Fruit fly (Drosophila melanogaster) whole organism, embryonic: ENCODE measurements around the gene CG17819.

Experiments used
- Ada2b ChIP-seq: fragments of 200-800 bp; sonication (Bioruptor generic); IDR thresholded peaks from 2 replicates; pipeline ENCODE4 v1.3.6; 2022; ENCODE audit warnings: missing biosample characterization, missing genetic modification characterization
- BtbVII ChIP-seq: fragments of 200-800 bp; sonication (Bioruptor generic); optimal IDR thresholded peaks from 3 replicates; lab custom pipeline; 2017; ENCODE audit warnings: missing biosample characterization, mild to moderate bottlenecking, missing genetic modification characterization
- CG10366 ChIP-seq: fragments of 200-800 bp; sonication (Bioruptor generic); IDR thresholded peaks from 2 replicates; pipeline ENCODE4 v1.3.6; 2022; ENCODE audit warnings: missing biosample characterization, missing genetic modification characterization
- CG11456 ChIP-seq: fragments of 200-800 bp; sonication (Bioruptor generic); IDR thresholded peaks from 3 replicates; pipeline ENCODE4 v1.3.6; 2022; ENCODE audit warnings: missing biosample characterization, missing genetic modification characterization
- CG12942 ChIP-seq: fragments of 200-800 bp; sonication (Bioruptor generic); optimal IDR thresholded peaks from 3 replicates; lab custom pipeline; 2016; ENCODE audit warnings: missing biosample characterization, missing genetic modification characterization
- CG14014 ChIP-seq: fragments of 200-800 bp; sonication (Bioruptor generic); IDR thresholded peaks from 2 replicates; pipeline ENCODE4 v1.3.6; 2022; ENCODE audit warnings: missing biosample characterization, missing genetic modification characterization
- CG17359 ChIP-seq: fragments of 200-800 bp; sonication (Bioruptor generic); optimal IDR thresholded peaks from 3 replicates; lab custom pipeline; 2018; ENCODE audit warnings: missing biosample characterization, mild to moderate bottlenecking, missing genetic modification characterization, moderate library complexity
- CG17361 ChIP-seq: fragments of 200-800 bp; sonication (Bioruptor generic); IDR thresholded peaks from 3 replicates; pipeline ENCODE4 v1.3.6; 2022; ENCODE audit warnings: missing biosample characterization, missing genetic modification characterization
- CG2712 ChIP-seq: fragments of 200-800 bp; optimal IDR thresholded peaks from 3 replicates; lab custom pipeline; 2019; ENCODE audit warnings: missing biosample characterization, mild to moderate bottlenecking, missing genetic modification characterization, moderate library complexity
- CG2875 ChIP-seq: fragments of 200-800 bp; sonication (Bioruptor generic); optimal IDR thresholded peaks from 2 replicates; lab custom pipeline; 2017; ENCODE audit warnings: missing biosample characterization, mild to moderate bottlenecking, missing genetic modification characterization, missing genetic modification reagents
- CG32772 ChIP-seq: fragments of 200-800 bp; sonication (Bioruptor generic); IDR thresholded peaks from 2 replicates; pipeline ENCODE4 v1.3.6; 2022; ENCODE audit warnings: missing biosample characterization, missing genetic modification characterization
- CG3726 ChIP-seq: fragments of 200-800 bp; sonication (Bioruptor generic); IDR thresholded peaks from 3 replicates; pipeline ENCODE4, ENCODE4 v1.3.6; 2022; ENCODE audit warnings: missing biosample characterization, missing genetic modification characterization
- CG4360 ChIP-seq: fragments of 200-800 bp; sonication (Bioruptor generic); IDR thresholded peaks from 2 replicates; pipeline ENCODE4 v1.3.6; 2022; ENCODE audit warnings: missing biosample characterization, missing genetic modification characterization
- CG4424 ChIP-seq: fragments of 200-800 bp; sonication (Bioruptor generic); optimal IDR thresholded peaks from 3 replicates; lab custom pipeline; 2016; ENCODE audit warnings: missing biosample characterization, missing genetic modification characterization
- CG7963 ChIP-seq: fragments of 200-800 bp; sonication (Bioruptor generic); IDR thresholded peaks from 3 replicates; pipeline ENCODE4 v1.3.6; 2022; ENCODE audit warnings: missing biosample characterization, missing genetic modification characterization; ENCODE audit not compliant: partially characterized antibody
- CG9727 ChIP-seq: fragments of 200-800 bp; sonication (Bioruptor generic); optimal IDR thresholded peaks from 3 replicates; lab custom pipeline; 2017; ENCODE audit warnings: missing biosample characterization, mild to moderate bottlenecking, missing genetic modification characterization
- CTCF ChIP-seq: fragments of 200-800 bp; sonication (Bioruptor generic); optimal IDR thresholded peaks from 2 replicates; lab custom pipeline; 2017; ENCODE audit warnings: missing biosample characterization, mild to moderate bottlenecking, missing genetic modification characterization, moderate library complexity
- Camta ChIP-seq: fragments of 200-800 bp; sonication (Bioruptor generic); optimal IDR thresholded peaks from 2 replicates; lab custom pipeline; 2016; ENCODE audit warnings: missing biosample characterization, missing genetic modification characterization
- Chrac-16 ChIP-seq: fragments of 200-800 bp; sonication (Bioruptor generic); optimal IDR thresholded peaks from 3 replicates; lab custom pipeline; 2016; ENCODE audit warnings: missing biosample characterization, missing genetic modification characterization
- Drgx ChIP-seq: fragments of 200-800 bp; sonication (Bioruptor generic); IDR thresholded peaks from 2 replicates; pipeline ENCODE4 v1.3.6; 2022; ENCODE audit warnings: missing biosample characterization, missing genetic modification characterization
- Hey ChIP-seq: fragments of 200-800 bp; sonication (Bioruptor generic); optimal IDR thresholded peaks from 3 replicates; lab custom pipeline; 2018; ENCODE audit warnings: missing biosample characterization, mild to moderate bottlenecking, missing genetic modification characterization
- Hr78 ChIP-seq, 2 experiments: fragments of 200-800 bp in 1 of 2; fragments of >200 bp in 1 of 2; sonication (Bioruptor generic) in 1 of 2; optimal IDR thresholded peaks; 2 replicates each; lab custom pipeline; 2017 to 2019; ENCODE audit warnings: missing biosample characterization in 2 of 2, missing genetic modification characterization in 2 of 2, mild to moderate bottlenecking in 1 of 2, moderate library complexity in 1 of 2
- Hsf ChIP-seq: fragments of 200-800 bp; sonication (Bioruptor generic); optimal IDR thresholded peaks from 3 replicates; lab custom pipeline; 2016; ENCODE audit warnings: missing biosample characterization, missing genetic modification characterization
- Mrtf ChIP-seq: fragments of 200-800 bp; sonication (Bioruptor generic); IDR thresholded peaks from 3 replicates; pipeline ENCODE4 v1.3.6; 2022; ENCODE audit warnings: missing biosample characterization, missing genetic modification characterization
- NK7.1 ChIP-seq: fragments of 200-800 bp; sonication (Bioruptor generic); optimal IDR thresholded peaks from 3 replicates; lab custom pipeline; 2016; ENCODE audit warnings: missing biosample characterization, missing genetic modification characterization
- bab2 ChIP-seq: fragments of 200-800 bp; sonication (Bioruptor generic); optimal IDR thresholded peaks from 2 replicates; lab custom pipeline; 2016; ENCODE audit warnings: missing biosample characterization, missing genetic modification characterization
- bsh ChIP-seq, 2 experiments: fragments of 200-800 bp; sonication (Bioruptor generic); optimal IDR thresholded peaks; 2 replicates each; lab custom pipeline; 2017 to 2018; ENCODE audit warnings: mild to moderate bottlenecking in 2 of 2, missing biosample characterization in 2 of 2, missing genetic modification characterization in 2 of 2, moderate library complexity in 1 of 2
- cato ChIP-seq: fragments of 200-800 bp; sonication (Bioruptor generic); optimal IDR thresholded peaks from 2 replicates; lab custom pipeline; 2016; ENCODE audit warnings: missing biosample characterization, missing genetic modification characterization, borderline replicate concordance
- caup ChIP-seq: fragments of 200-800 bp; sonication (Bioruptor generic); optimal IDR thresholded peaks from 3 replicates; lab custom pipeline; 2017; ENCODE audit warnings: missing biosample characterization, mild to moderate bottlenecking, missing genetic modification characterization, moderate library complexity; ENCODE audit not compliant: severe bottlenecking
- chn ChIP-seq: fragments of 200-800 bp; sonication (Bioruptor generic); optimal IDR thresholded peaks from 2 replicates; lab custom pipeline; 2016; ENCODE audit warnings: missing biosample characterization, missing genetic modification characterization
- ci ChIP-seq: fragments of 200-800 bp; sonication (Bioruptor generic); IDR thresholded peaks from 3 replicates; pipeline ENCODE4 v1.3.6; 2022; ENCODE audit warnings: missing biosample characterization, missing genetic modification characterization
- corto ChIP-seq: fragments of 200-800 bp; sonication (Bioruptor generic); optimal IDR thresholded peaks from 2 replicates; lab custom pipeline; 2016; ENCODE audit warnings: missing biosample characterization, mild to moderate bottlenecking, missing genetic modification characterization, moderate library complexity
- ewg ChIP-seq: fragments of 200-800 bp; sonication (Bioruptor generic); optimal IDR thresholded peaks from 3 replicates; lab custom pipeline; 2017; ENCODE audit warnings: mild to moderate bottlenecking, missing biosample characterization, missing genetic modification reagents, missing genetic modification characterization
- exex ChIP-seq: fragments of 200-800 bp; sonication (Bioruptor generic); optimal IDR thresholded peaks from 4 replicates; lab custom pipeline; 2018; ENCODE audit warnings: missing biosample characterization, mild to moderate bottlenecking, missing genetic modification characterization, moderate library complexity
- gcm ChIP-seq: fragments of 200-800 bp; sonication (Bioruptor generic); optimal IDR thresholded peaks from 2 replicates; lab custom pipeline; 2019; ENCODE audit warnings: missing biosample characterization, mild to moderate bottlenecking, missing genetic modification characterization, moderate library complexity
- h ChIP-seq: fragments of >200 bp; optimal IDR thresholded peaks from 2 replicates; lab custom pipeline; 2017
- ham ChIP-seq: fragments of 200-800 bp; sonication (Bioruptor generic); IDR thresholded peaks from 2 replicates; pipeline ENCODE4 v1.3.6; 2022; ENCODE audit warnings: missing biosample characterization, missing genetic modification characterization
- jigr1 ChIP-seq: fragments of 200-800 bp; sonication (Bioruptor generic); IDR thresholded peaks from 3 replicates; pipeline ENCODE4 v1.3.6; 2022; ENCODE audit warnings: missing biosample characterization, missing genetic modification characterization
- kni ChIP-seq: fragments of 200-800 bp; sonication (Bioruptor generic); optimal IDR thresholded peaks from 3 replicates; lab custom pipeline; 2017; ENCODE audit warnings: mild to moderate bottlenecking, missing biosample characterization, missing genetic modification reagents, missing genetic modification characterization
- lbe ChIP-seq: fragments of 200-800 bp; sonication (Bioruptor generic); optimal IDR thresholded peaks from 2 replicates; lab custom pipeline; 2016; ENCODE audit warnings: missing biosample characterization, mild to moderate bottlenecking, missing genetic modification characterization
- lmd ChIP-seq: fragments of 200-800 bp; sonication (Bioruptor generic); IDR thresholded peaks from 2 replicates; pipeline ENCODE4 v1.3.6; 2022; ENCODE audit warnings: missing biosample characterization, missing genetic modification characterization
- nom ChIP-seq: fragments of 200-800 bp; sonication (Bioruptor generic); optimal IDR thresholded peaks from 2 replicates; lab custom pipeline; 2017; ENCODE audit warnings: missing biosample characterization, missing genetic modification characterization, mild to moderate bottlenecking, moderate library complexity, missing genetic modification reagents
- pfk ChIP-seq: fragments of 200-800 bp; sonication (Bioruptor generic); optimal IDR thresholded peaks from 2 replicates; lab custom pipeline; 2018; ENCODE audit warnings: missing biosample characterization, mild to moderate bottlenecking, missing genetic modification characterization, moderate library complexity
- pho ChIP-seq: fragments of 200-800 bp; sonication (Bioruptor generic); optimal IDR thresholded peaks from 2 replicates; lab custom pipeline; 2016; ENCODE audit warnings: missing biosample characterization, missing genetic modification characterization
- sens-2 ChIP-seq: fragments of 200-800 bp; sonication (Bioruptor generic); IDR thresholded peaks from 2 replicates; pipeline ENCODE4 v1.3.6; 2022; ENCODE audit warnings: missing biosample characterization, missing genetic modification characterization
- slbo ChIP-seq: fragments of 200-800 bp; sonication (Bioruptor generic); IDR thresholded peaks from 2 replicates; pipeline ENCODE4 v1.3.6; 2022; ENCODE audit warnings: missing biosample characterization, missing genetic modification characterization
- wdn ChIP-seq: fragments of 200-800 bp; sonication (Bioruptor generic); IDR thresholded peaks from 2 replicates; pipeline ENCODE4 v1.3.6; 2022; ENCODE audit warnings: missing biosample characterization, missing genetic modification characterization

CG17819 gene

dm6 chr3R:21899170-21899575 is 13.8 kb upstream of the CG17819 start:
- TF ChIP-seq bsh (GFP tag; optimal IDR thresholded peaks at IDR 0.05; lab: Kevin White, UChicago) = peak in 1 of 2 experiments; percentile 31
- 0 out of 3 replicates have a peak, but pooled peaks have one; percentile 15 for TF ChIP-seq CG11456 (GFP tag; lab: Robert Waterston, UW)
- TF ChIP-seq gcm (GFP tag; lab: Kevin White, UChicago) = no peak
- peak; percentile 63; the same call in 1 of the 2 replicates for TF ChIP-seq Drgx (GFP tag; lab: Robert Waterston, UW)
- TF ChIP-seq CG4424 (GFP tag; lab: Kevin White, UChicago) = no peak
- TF ChIP-seq nom (GFP tag; lab: Kevin White, UChicago) = peak; percentile 47
- TF ChIP-seq, all 482 proteins: peak for 4

- TF ChIP-seq CTCF (GFP tag; lab: Kevin White, UChicago) (no peak), CG3726 (GFP tag; lab: Robert Waterston, UW) (0 out of 3 replicates have a peak, but pooled peaks have one; percentile 6), CG2875 (GFP tag; lab: Kevin White, UChicago) (no peak), CG4360 (GFP tag; lab: Robert Waterston, UW) (peak; percentile 66), CG14014 (GFP tag; lab: Robert Waterston, UW) (no peak)
These were observed 13.4 kb upstream of the CG17819 start for dm6 chr3R:21898758-21899157.

- TF ChIP-seq bsh (GFP tag; optimal IDR thresholded peaks at IDR 0.05; lab: Kevin White, UChicago) (peak in 1 of 2 experiments; percentile 96), lmd (GFP tag; lab: Robert Waterston, UW) (peak; percentile 24; the same call in 1 of the 2 replicates), Drgx (GFP tag; lab: Robert Waterston, UW) (peak; percentile 96), chn (no peak), CG17361 (GFP tag; lab: Robert Waterston, UW) (no peak), Hsf (no peak), CG7963 (no peak), wdn (no peak), Mrtf (GFP tag; lab: Robert Waterston, UW) (no peak), CG11456 (GFP tag; lab: Robert Waterston, UW) (no peak), CG17359 (tag; lab: Kevin White, UChicago) (no peak), slbo (GFP tag; lab: Robert Waterston, UW) (peak; percentile 41; the same call in 1 of the 2 replicates), CG12942 (GFP tag; lab: Kevin White, UChicago) (no peak), corto (GFP tag; lab: Kevin White, UChicago) (peak; percentile 61), pfk (no peak), bab2 (no peak), ci (GFP tag; lab: Robert Waterston, UW) (0 out of 3 replicates have a peak, but pooled peaks have one; percentile 11), ewg (no peak), nom (GFP tag; lab: Kevin White, UChicago) (peak; percentile 95), CG10366 (GFP tag; lab: Robert Waterston, UW) (no peak), caup (GFP tag; lab: Kevin White, UChicago) (no peak), Hr78 (GFP tag; optimal IDR thresholded peaks at IDR 0.05; lab: Kevin White, UChicago) (no peak), Camta (GFP tag; lab: Kevin White, UChicago) (no peak), sens-2 (GFP tag; lab: Robert Waterston, UW) (no peak), cato (GFP tag; lab: Kevin White, UChicago) (no peak), CG2712 (tag; lab: Kevin White, UChicago) (no peak), pho (GFP tag; lab: Kevin White, UChicago) (no peak), h (lab: Kevin White, UChicago) (no peak), exex (tag; lab: Kevin White, UChicago) (no peak), kni (GFP tag; lab: Kevin White, UChicago) (no peak), Hey (tag; lab: Kevin White, UChicago) (no peak), CG32772 (no peak; the same call in 1 of the 2 replicates), BtbVII (no peak), jigr1 (GFP tag; lab: Robert Waterston, UW) (no peak), ham (no peak), Ada2b (GFP tag; lab: Robert Waterston, UW) (0 out of 2 replicates have a peak, but pooled peaks have one; percentile 5), NK7.1 (no peak), lbe (peak; percentile 84), Chrac-16 (GFP tag; lab: Kevin White, UChicago) (no peak), CG9727 (no peak)
These were observed 12.2 kb upstream of the CG17819 start for dm6 chr3R:21897565-21897964.
